Worm (Caenorhabditis elegans): ENCODE results near the gene spot-1.

Gene spot-1

ce11 chrIII:7273718-7274117 lies 3.4 kb downstream of the spot-1 start (continued):
- TF ChIP-seq fkh-8 (tag; optimal IDR thresholded peaks at IDR 0.05), result no peak
- TF ChIP-seq efl-1 (optimal IDR thresholded peaks at IDR 0.05), result no peak
- peak in 1 of 2 experiments; percentile 72 for TF ChIP-seq efl-1 (GFP tag; optimal IDR thresholded peaks at IDR 0.05 in 1 of 2)

- TF ChIP-seq nhr-237 (tag; optimal IDR thresholded peaks at IDR 0.05), result no peak
- TF ChIP-seq nhr-90 (tag; optimal IDR thresholded peaks at IDR 0.05; ENCODE audit: poor library complexity), result peak; percentile 82
- TF ChIP-seq C16A3.4 (tag; optimal IDR thresholded peaks at IDR 0.05), result peak; percentile 21
- no peak for TF ChIP-seq ets-5 (GFP tag; IDR thresholded peaks at IDR 0.05)
- peak; percentile 79 for TF ChIP-seq nhr-19 (GFP tag; conservative IDR thresholded peaks at IDR 0.05)
- no peak for TF ChIP-seq unc-62 (GFP tag; optimal IDR thresholded peaks at IDR 0.05)
- no peak for TF ChIP-seq ceh-63 (GFP tag; optimal IDR thresholded peaks at IDR 0.05)
- peak in 1 of 3 experiments; percentile 8 for TF ChIP-seq ceh-82 (tag; optimal IDR thresholded peaks at IDR 0.05)
- TF ChIP-seq efl-1 (optimal IDR thresholded peaks at IDR 0.05), result peak; percentile 2 to 53
- peak; percentile 24 to 95 for TF ChIP-seq efl-1 (GFP tag; optimal IDR thresholded peaks at IDR 0.05 in 1 of 2)
- TF ChIP-seq pag-3 (tag; optimal IDR thresholded peaks at IDR 0.05; ENCODE audit: borderline replicate concordance, insufficient read depth), result no peak
- TF ChIP-seq sox-4 (tag; optimal IDR thresholded peaks at IDR 0.05), result no peak
- no peak for TF ChIP-seq snpc-4 (tag; optimal IDR thresholded peaks at IDR 0.05)
- TF ChIP-seq dpl-1 (GFP tag; optimal IDR thresholded peaks at IDR 0.05), result peak in 2 of 3 experiments; percentile 53 to 64
- peak; percentile 69 for TF ChIP-seq tbx-2 (tag; optimal IDR thresholded peaks at IDR 0.05)
- peak; percentile 53 for TF ChIP-seq grh-1 (GFP tag; IDR thresholded peaks at IDR 0.05)
- TF ChIP-seq ztf-11 (tag; optimal IDR thresholded peaks at IDR 0.05), result no peak
- peak; percentile 77 for TF ChIP-seq snu-23 (GFP tag; optimal IDR thresholded peaks at IDR 0.05)
- TF ChIP-seq swsn-7 (tag; optimal IDR thresholded peaks at IDR 0.05), result peak; percentile 37
- no peak for TF ChIP-seq egl-13 (tag; optimal IDR thresholded peaks at IDR 0.05)
- TF ChIP-seq lin-39 (tag; optimal IDR thresholded peaks at IDR 0.05), result no peak
- peak; percentile 2 for TF ChIP-seq ztf-4 (tag; optimal IDR thresholded peaks at IDR 0.05)
- peak; percentile 87 for TF ChIP-seq lin-14 (GFP tag; optimal IDR thresholded peaks at IDR 0.05)
- no peak for TF ChIP-seq F16B12.6 (tag; optimal IDR thresholded peaks at IDR 0.05)
- peak; percentile 40 for TF ChIP-seq xbp-1 (tag; optimal IDR thresholded peaks at IDR 0.05)
- no peak for TF ChIP-seq nhr-28 (tag; optimal IDR thresholded peaks at IDR 0.05)
- no peak for TF ChIP-seq nhr-84 (tag; optimal IDR thresholded peaks at IDR 0.05)
- no peak for TF ChIP-seq nhr-12 (tag; optimal IDR thresholded peaks at IDR 0.05)
- peak; percentile 97 for TF ChIP-seq nhr-20 (tag; optimal IDR thresholded peaks at IDR 0.05)
- TF ChIP-seq unc-130 (tag; optimal IDR thresholded peaks at IDR 0.05), result peak; percentile 77
- peak; percentile 21 for TF ChIP-seq irx-1 (tag; optimal IDR thresholded peaks at IDR 0.05)
- TF ChIP-seq rnt-1 (tag; optimal IDR thresholded peaks at IDR 0.05), result peak; percentile 27
- TF ChIP-seq lin-13 (GFP tag; optimal IDR thresholded peaks at IDR 0.05), result peak; percentile 46
- no peak for TF ChIP-seq ceh-90 (tag; optimal IDR thresholded peaks at IDR 0.05)
- TF ChIP-seq vab-15 (tag; optimal IDR thresholded peaks at IDR 0.05), result no peak
- peak; percentile 56 for TF ChIP-seq nhr-47 (tag; optimal IDR thresholded peaks at IDR 0.05)
- TF ChIP-seq mep-1 (tag; optimal IDR thresholded peaks at IDR 0.05), result peak; percentile 82
- TF ChIP-seq blmp-1 (tag; optimal IDR thresholded peaks at IDR 0.05), result peak; percentile 96
- no peak for TF ChIP-seq nhr-11 (tag; optimal IDR thresholded peaks at IDR 0.05)
- TF ChIP-seq elt-3 (tag; optimal IDR thresholded peaks at IDR 0.05), result peak in 5 of 6 experiments; percentile 27 to 94 (median 77)
- TF ChIP-seq nhr-85 (tag), result peak; percentile 96
- peak; percentile 90 for TF ChIP-seq nhr-71 (tag; optimal IDR thresholded peaks at IDR 0.05)
- peak in 1 of 2 experiments; percentile 79 for TF ChIP-seq lin-35 (GFP tag; optimal IDR thresholded peaks at IDR 0.05)
- TF ChIP-seq mdl-1 (tag; optimal IDR thresholded peaks at IDR 0.05), result peak in 1 of 2 experiments; percentile 84
- no peak for TF ChIP-seq zip-4 (GFP tag; optimal IDR thresholded peaks at IDR 0.05)
- peak; percentile 65 to 68 for TF ChIP-seq lsy-2 (tag; optimal IDR thresholded peaks at IDR 0.05)
- TF ChIP-seq tlp-1 (tag; optimal IDR thresholded peaks at IDR 0.05), result no peak
- no peak for TF ChIP-seq ces-1 (GFP tag; optimal IDR thresholded peaks at IDR 0.05)
- no peak for TF ChIP-seq isw-1 (GFP tag; IDR thresholded peaks at IDR 0.05)
Measured at ce11 chrIII:7272828-7273227, 4.2 kb downstream of the spot-1 start.
